Worm (Caenorhabditis elegans) whole organism, young adult: ENCODE results near the gene R09H10.1.
A peak's percentile ranks its signal among the peaks of the same experiment; 100 is the strongest.

Source experiments
- B0035.1 ChIP-seq: sonication (generic microtip); optimal IDR thresholded peaks from 2 replicates; lab custom pipeline; 2016; ENCODE audit warnings: missing genetic modification characterization, mild to moderate bottlenecking, missing compliant biosample characterization, missing genotype, missing genetic modification reagents
- F10E7.11 ChIP-seq: sonication (generic microtip); optimal IDR thresholded peaks from 2 replicates; lab custom pipeline; 2017; ENCODE audit warnings: mild to moderate bottlenecking, missing genetic modification characterization, moderate library complexity, missing compliant biosample characterization
- F22D6.2 ChIP-seq: sonication (generic microtip); optimal IDR thresholded peaks from 2 replicates; lab custom pipeline; 2016; ENCODE audit warnings: mild to moderate bottlenecking, missing genetic modification characterization, missing compliant biosample characterization
- F37B4.10 ChIP-seq: fragments of 200-800 bp; sonication (Bioruptor generic); IDR thresholded peaks from 2 replicates; pipeline ENCODE4 v1.3.6; 2022; ENCODE audit warnings: missing genetic modification characterization, missing compliant biosample characterization
- F49E8.2 ChIP-seq: sonication (generic microtip); optimal IDR thresholded peaks from 3 replicates; lab custom pipeline; 2017; ENCODE audit warnings: missing genetic modification characterization, mild to moderate bottlenecking, missing compliant biosample characterization, antibody characterized with exemption, moderate library complexity; ENCODE audit not compliant: insufficient read depth
- K12H6.12 ChIP-seq: fragments of 200-800 bp; sonication (Bioruptor generic); optimal IDR thresholded peaks from 2 replicates; lab custom pipeline; 2018; ENCODE audit warnings: mild to moderate bottlenecking, missing genetic modification characterization, missing compliant biosample characterization
- Y53F4B.3 ChIP-seq: fragments of 200-800 bp; sonication (Bioruptor generic); IDR thresholded peaks from 2 replicates; pipeline ENCODE4 v1.3.6; 2022; ENCODE audit warnings: missing genetic modification reagents, missing genetic modification characterization, missing compliant biosample characterization
- Y53G8AR.9 ChIP-seq: fragments of 200-800 bp; sonication (Bioruptor generic); conservative IDR thresholded peaks from 2 replicates; pipeline ENCODE4 v1.3.6; 2022; ENCODE audit warnings: missing genetic modification reagents, missing genetic modification characterization, missing compliant biosample characterization
- Y56A3A.18 ChIP-seq: fragments of 200-800 bp; sonication (Bioruptor generic); IDR thresholded peaks from 2 replicates; pipeline ENCODE4 v1.3.6; 2022; ENCODE audit warnings: missing genetic modification reagents, missing genetic modification characterization, missing compliant biosample characterization
- Y67H2A.10 ChIP-seq: fragments of 200-800 bp; sonication (Bioruptor generic); conservative IDR thresholded peaks from 2 replicates; pipeline ENCODE4 v1.3.6; 2022; ENCODE audit warnings: missing genetic modification reagents, missing genetic modification characterization, missing compliant biosample characterization
- Y95B8A.8 ChIP-seq: fragments of 200-800 bp; sonication (Bioruptor generic); IDR thresholded peaks from 2 replicates; pipeline ENCODE4 v1.3.6; 2022; ENCODE audit warnings: missing genetic modification reagents, missing genetic modification characterization, missing compliant biosample characterization
- akir-1 ChIP-seq: fragments of 200-800 bp; sonication (Bioruptor generic); optimal IDR thresholded peaks from 2 replicates; lab custom pipeline; 2018; ENCODE audit warnings: mild to moderate bottlenecking, missing genetic modification characterization, moderate library complexity, missing compliant biosample characterization
- aptf-2 ChIP-seq: fragments of 200-800 bp; sonication (Bioruptor generic); conservative IDR thresholded peaks from 2 replicates; pipeline ENCODE4 v1.3.6; 2022; ENCODE audit warnings: missing genetic modification reagents, missing genetic modification characterization, missing compliant biosample characterization
- athp-1 ChIP-seq: sonication (generic microtip); optimal IDR thresholded peaks from 2 replicates; lab custom pipeline; 2017; ENCODE audit warnings: mild to moderate bottlenecking, missing genetic modification characterization, missing compliant biosample characterization
- ceh-27 ChIP-seq: fragments of 200-800 bp; sonication (Bioruptor generic); optimal IDR thresholded peaks from 2 replicates; lab custom pipeline; 2018; ENCODE audit warnings: mild to moderate bottlenecking, missing genetic modification characterization, moderate library complexity, missing compliant biosample characterization
- ceh-40 ChIP-seq: fragments of 200-800 bp; sonication (Bioruptor generic); IDR thresholded peaks from 2 replicates; pipeline ENCODE4 v1.3.6; 2022; ENCODE audit warnings: missing genetic modification characterization, missing compliant biosample characterization
- ceh-58 ChIP-seq: fragments of 200-800 bp; sonication (Bioruptor generic); IDR thresholded peaks from 2 replicates; pipeline ENCODE4 v1.3.6; 2022; ENCODE audit warnings: missing genetic modification characterization, missing compliant biosample characterization
- egl-18 ChIP-seq: fragments of 200-800 bp; sonication (Bioruptor generic); IDR thresholded peaks from 2 replicates; pipeline ENCODE4 v1.3.6; 2022; ENCODE audit warnings: missing genetic modification reagents, missing genetic modification characterization, missing compliant biosample characterization
- egl-44 ChIP-seq: fragments of 200-800 bp; sonication (Bioruptor generic); IDR thresholded peaks from 2 replicates; pipeline ENCODE4 v1.3.6; 2022; ENCODE audit warnings: missing genetic modification reagents, missing genetic modification characterization, missing compliant biosample characterization
- hlh-26 ChIP-seq: fragments of 200-800 bp; sonication (Bioruptor generic); conservative IDR thresholded peaks from 2 replicates; pipeline ENCODE4 v1.3.6; 2022; ENCODE audit warnings: missing genetic modification reagents, missing genetic modification characterization, missing compliant biosample characterization
- hrde-1 ChIP-seq: sonication (generic microtip); optimal IDR thresholded peaks from 2 replicates; lab custom pipeline; 2016; ENCODE audit warnings: missing genetic modification characterization, mild to moderate bottlenecking, missing compliant biosample characterization, moderate library complexity, missing genotype, missing genetic modification reagents, borderline replicate concordance
- let-607 ChIP-seq, 2 experiments: fragments of 200-800 bp in 1 of 2; sonication (Bioruptor generic) in 1 of 2; sonication (generic microtip) in 1 of 2; optimal IDR thresholded peaks; 2 replicates each; lab custom pipeline; 2016 to 2018; ENCODE audit warnings: mild to moderate bottlenecking in 2 of 2, missing compliant biosample characterization in 2 of 2, missing genetic modification characterization in 2 of 2, moderate library complexity in 2 of 2, missing genotype in 1 of 2
- madf-8 ChIP-seq: fragments of 200-800 bp; sonication (Bioruptor generic); conservative IDR thresholded peaks from 2 replicates; pipeline ENCODE4 v1.3.6; 2022; ENCODE audit warnings: missing genetic modification reagents, missing genetic modification characterization, missing compliant biosample characterization
- mcd-1 ChIP-seq: fragments of 200-800 bp; sonication (Bioruptor generic); IDR thresholded peaks from 2 replicates; pipeline ENCODE4 v1.3.6; 2022; ENCODE audit warnings: missing genetic modification reagents, missing genetic modification characterization, missing compliant biosample characterization
- nfya-1 ChIP-seq: sonication (generic microtip); optimal IDR thresholded peaks from 2 replicates; lab custom pipeline; 2017; ENCODE audit warnings: antibody characterized with exemption, missing compliant biosample characterization, missing genetic modification characterization, borderline replicate concordance; ENCODE audit not compliant: insufficient read depth
- nhr-179 ChIP-seq: sonication (generic microtip); optimal IDR thresholded peaks from 2 replicates; lab custom pipeline; 2016; ENCODE audit warnings: mild to moderate bottlenecking, missing genetic modification characterization, missing compliant biosample characterization
- nhr-80 ChIP-seq: sonication (generic microtip); optimal IDR thresholded peaks from 2 replicates; lab custom pipeline; 2016; ENCODE audit warnings: missing genetic modification characterization, missing compliant biosample characterization
- nhr-90 ChIP-seq: sonication (generic microtip); optimal IDR thresholded peaks from 2 replicates; lab custom pipeline; 2016; ENCODE audit warnings: missing genotype, mild to moderate bottlenecking, missing genetic modification characterization, missing compliant biosample characterization
- pha-4 ChIP-seq: fragments of 150-350 bp; sonication (generic microtip); optimal IDR thresholded peaks from 2 replicates; lab custom pipeline; 2014; ENCODE audit warnings: missing biosample characterization, missing genetic modification reagents, missing genetic modification characterization
- sea-2 ChIP-seq: fragments of 200-800 bp; sonication (Bioruptor generic); IDR thresholded peaks from 2 replicates; pipeline ENCODE4 v1.3.6; 2022; ENCODE audit warnings: missing genetic modification characterization, missing compliant biosample characterization
- snpc-4 ChIP-seq, 5 experiments: fragments of 150-350 bp in 1 of 5; sonication (generic microtip) in 4 of 5; optimal IDR thresholded peaks; 2 replicates each; lab custom pipeline; 2014 to 2018; ENCODE audit warnings: missing genetic modification characterization in 5 of 5, missing biosample characterization in 3 of 5, antibody characterized with exemption in 2 of 5, mild to moderate bottlenecking in 2 of 5, missing compliant biosample characterization in 2 of 5, missing genotype in 2 of 5, moderate library complexity in 2 of 5, missing genetic modification reagents in 1 of 5
- unc-130 ChIP-seq: sonication (generic microtip); optimal IDR thresholded peaks from 2 replicates; lab custom pipeline; 2016; ENCODE audit warnings: missing genetic modification reagents, missing genetic modification characterization, missing compliant biosample characterization
- unc-62 ChIP-seq: fragments of 150-350 bp; optimal IDR thresholded peaks from 2 replicates; lab custom pipeline; 2014; ENCODE audit warnings: missing biosample characterization, missing genetic modification reagents, missing genetic modification characterization
- ztf-25 ChIP-seq: fragments of 200-800 bp; sonication (Bioruptor generic); IDR thresholded peaks from 2 replicates; pipeline ENCODE4 v1.3.6; 2022; ENCODE audit warnings: missing genetic modification reagents, missing genetic modification characterization, missing compliant biosample characterization
- ztf-3 ChIP-seq: fragments of 200-800 bp; sonication (Bioruptor generic); optimal IDR thresholded peaks from 2 replicates; lab custom pipeline; 2018; ENCODE audit warnings: mild to moderate bottlenecking, missing genetic modification characterization, missing compliant biosample characterization

Gene R09H10.1

DNA sequence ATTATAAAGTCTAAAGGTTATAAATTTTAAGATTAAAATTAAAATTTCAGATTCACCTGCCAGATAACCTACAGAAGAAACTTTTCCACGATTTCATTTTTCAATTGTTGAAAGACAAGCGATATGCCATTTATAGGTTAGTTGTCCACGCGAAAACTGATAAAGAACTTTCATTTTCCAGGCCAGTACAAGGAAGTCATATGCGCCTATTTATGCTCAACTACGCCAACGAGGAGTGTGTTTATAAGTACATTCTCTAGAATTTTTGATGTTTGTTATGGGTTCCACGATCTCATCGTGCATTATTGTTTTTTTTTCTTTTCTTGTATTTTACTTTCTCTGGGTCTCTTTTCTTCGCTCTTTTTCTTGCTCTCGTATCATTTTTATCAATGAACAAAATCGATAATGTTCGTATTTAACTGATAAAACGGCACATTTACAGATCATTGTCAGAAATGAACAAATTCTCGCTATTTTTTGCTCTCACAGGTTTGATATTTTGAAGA is 6.5 kb downstream of the R09H10.1 start, which contains the start of gene R09H10.3:
Gene R09H10.3, plus strand, starts transcription at position 456 of the 506 bp plus-strand sequence.
- no peak for TF ChIP-seq ceh-58
- no peak for TF ChIP-seq mcd-1 (GFP tag; lab: Robert Waterston, UW)
- TF ChIP-seq ceh-27 (GFP tag; lab: Kevin White, UChicago), result no peak
- TF ChIP-seq egl-44 (GFP tag; lab: Robert Waterston, UW), result no peak
- no peak for TF ChIP-seq ceh-40 (GFP tag; lab: Robert Waterston, UW)
- TF ChIP-seq K12H6.12 (tag; lab: Kevin White, UChicago), result no peak
- no peak for TF ChIP-seq B0035.1 (tag; lab: Kevin White, UChicago)
- peak; percentile 75 for TF ChIP-seq nhr-80 (tag; lab: Kevin White, UChicago)
- TF ChIP-seq let-607 (tag; optimal IDR thresholded peaks at IDR 0.05; lab: Kevin White, UChicago), result peak in 1 of 2 experiments; percentile 1
- no peak for TF ChIP-seq akir-1 (GFP tag; lab: Kevin White, UChicago)
- no peak for TF ChIP-seq F10E7.11 (tag; lab: Kevin White, UChicago)
- TF ChIP-seq ztf-3 (GFP tag; lab: Kevin White, UChicago), result no peak
- no peak for TF ChIP-seq F49E8.2
- TF ChIP-seq ztf-25 (GFP tag; lab: Robert Waterston, UW), result no peak
- TF ChIP-seq unc-62 (GFP tag; lab: Kevin White, UChicago), result no peak

DNA sequence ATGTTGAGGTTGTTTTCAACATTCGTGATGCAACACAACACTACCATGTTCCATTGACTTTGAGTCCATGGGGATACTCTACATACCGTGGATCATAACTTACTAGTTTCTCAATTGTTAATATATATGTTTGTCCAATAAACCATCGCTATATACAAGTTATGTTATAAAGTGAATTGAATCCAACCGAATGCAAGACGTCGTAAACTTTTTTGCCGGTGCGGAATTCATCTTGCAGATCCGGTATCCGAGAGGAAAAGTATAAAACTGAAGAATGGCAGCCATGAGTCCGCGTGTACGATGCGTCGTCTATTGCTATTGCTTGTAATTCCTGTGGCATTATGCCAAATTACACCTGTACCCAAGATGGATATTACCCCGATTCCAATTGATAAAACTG is 8.2 kb downstream of the R09H10.1 start, which contains the start of gene R09H10.6:
Gene R09H10.6, plus strand, starts transcription at position 301 of the 400 bp plus-strand sequence.
- TF ChIP-seq hlh-26 (GFP tag; lab: Robert Waterston, UW), result no peak
- TF ChIP-seq snpc-4 (GFP tag; optimal IDR thresholded peaks at IDR 0.05; lab: Kevin White, UChicago), result no peak
- TF ChIP-seq snpc-4 (tag; optimal IDR thresholded peaks at IDR 0.05; lab: Kevin White, UChicago), result no peak
- TF ChIP-seq ceh-27 (GFP tag; lab: Kevin White, UChicago), result no peak
- TF ChIP-seq pha-4 (tag; lab: Kevin White, UChicago), result no peak
- TF ChIP-seq Y53F4B.3 (GFP tag; lab: Robert Waterston, UW), result no peak
- TF ChIP-seq athp-1 (tag; lab: Kevin White, UChicago), result no peak
- TF ChIP-seq hrde-1 (tag; lab: Kevin White, UChicago), result no peak
- no peak for TF ChIP-seq madf-8 (GFP tag; lab: Robert Waterston, UW)

- TF ChIP-seq F37B4.10 (GFP tag; lab: Robert Waterston, UW) (no peak), nfya-1 (tag; lab: Kevin White, UChicago) (no peak), Y56A3A.18 (GFP tag; lab: Robert Waterston, UW) (no peak), unc-130 (GFP tag; lab: Kevin White, UChicago) (no peak), aptf-2 (GFP tag; lab: Robert Waterston, UW) (no peak), egl-18 (GFP tag; lab: Robert Waterston, UW) (no peak), Y67H2A.10 (GFP tag; lab: Robert Waterston, UW) (no peak), F22D6.2 (tag; lab: Kevin White, UChicago) (no peak), K12H6.12 (tag; lab: Kevin White, UChicago) (no peak), nhr-179 (tag; lab: Kevin White, UChicago) (no peak), unc-62 (GFP tag; lab: Kevin White, UChicago) (no peak), hlh-26 (GFP tag; lab: Robert Waterston, UW) (no peak), Y53G8AR.9 (GFP tag; lab: Robert Waterston, UW) (no peak), sea-2 (no peak), nhr-90 (tag; lab: Kevin White, UChicago) (no peak), Y95B8A.8 (GFP tag; lab: Robert Waterston, UW) (no peak)
These were observed 9.8 kb downstream of the R09H10.1 start for ce11 chrIV:10609920-10610319.
